Worm (Caenorhabditis elegans) whole organism, young adult: Measurements from ENCODE around the gene mccc-2.

Source experiments
- B0336.3 ChIP-seq: fragments of 200-800 bp; sonication (Bioruptor generic); IDR thresholded peaks from 2 replicates; pipeline ENCODE4 v1.3.6; 2022; ENCODE audit warnings: missing genetic modification characterization, missing compliant biosample characterization
- C17E4.6 ChIP-seq: fragments of 200-800 bp; sonication (Bioruptor generic); IDR thresholded peaks from 2 replicates; pipeline ENCODE4 v1.3.6; 2022; ENCODE audit warnings: missing genetic modification reagents, missing genetic modification characterization, missing compliant biosample characterization
- F33H1.4 ChIP-seq: fragments of 200-800 bp; sonication (Bioruptor generic); IDR thresholded peaks from 2 replicates; pipeline ENCODE4 v1.3.6; 2022; ENCODE audit warnings: missing genetic modification reagents, missing genetic modification characterization, missing compliant biosample characterization
- F39B2.1 ChIP-seq: fragments of 200-800 bp; sonication (Bioruptor generic); IDR thresholded peaks from 2 replicates; pipeline ENCODE4 v1.3.6; 2022; ENCODE audit warnings: missing genetic modification reagents, missing genetic modification characterization, missing compliant biosample characterization
- F49E8.2 ChIP-seq: sonication (generic microtip); optimal IDR thresholded peaks from 3 replicates; lab custom pipeline; 2017; ENCODE audit warnings: missing genetic modification characterization, mild to moderate bottlenecking, missing compliant biosample characterization, antibody characterized with exemption, moderate library complexity; ENCODE audit not compliant: insufficient read depth
- F52B5.7 ChIP-seq: sonication (generic microtip); optimal IDR thresholded peaks from 2 replicates; lab custom pipeline; 2016; ENCODE audit warnings: mild to moderate bottlenecking, missing genetic modification characterization, missing compliant biosample characterization
- F55B11.4 ChIP-seq: sonication (generic microtip); optimal IDR thresholded peaks from 2 replicates; lab custom pipeline; 2016; ENCODE audit warnings: missing compliant biosample characterization, missing genetic modification characterization, borderline replicate concordance; ENCODE audit not compliant: insufficient read depth
- F57A8.1 ChIP-seq: fragments of 200-800 bp; sonication (Bioruptor generic); optimal IDR thresholded peaks from 2 replicates; lab custom pipeline; 2018; ENCODE audit warnings: mild to moderate bottlenecking, missing genetic modification characterization, moderate library complexity, missing compliant biosample characterization
- K11D2.4 ChIP-seq: fragments of 200-800 bp; sonication (Bioruptor generic); IDR thresholded peaks from 2 replicates; pipeline ENCODE4 v1.3.6; 2022; ENCODE audit warnings: missing genetic modification reagents, missing genetic modification characterization, missing compliant biosample characterization
- K12H6.12 ChIP-seq: fragments of 200-800 bp; sonication (Bioruptor generic); optimal IDR thresholded peaks from 2 replicates; lab custom pipeline; 2018; ENCODE audit warnings: mild to moderate bottlenecking, missing genetic modification characterization, missing compliant biosample characterization
- T26A5.8 ChIP-seq: sonication (generic microtip); optimal IDR thresholded peaks from 2 replicates; lab custom pipeline; 2016; ENCODE audit warnings: missing genetic modification characterization, missing compliant biosample characterization
- Y53G8AR.9 ChIP-seq: fragments of 200-800 bp; sonication (Bioruptor generic); conservative IDR thresholded peaks from 2 replicates; pipeline ENCODE4 v1.3.6; 2022; ENCODE audit warnings: missing genetic modification reagents, missing genetic modification characterization, missing compliant biosample characterization
- Y56A3A.18 ChIP-seq: fragments of 200-800 bp; sonication (Bioruptor generic); IDR thresholded peaks from 2 replicates; pipeline ENCODE4 v1.3.6; 2022; ENCODE audit warnings: missing genetic modification reagents, missing genetic modification characterization, missing compliant biosample characterization
- aptf-2 ChIP-seq: fragments of 200-800 bp; sonication (Bioruptor generic); conservative IDR thresholded peaks from 2 replicates; pipeline ENCODE4 v1.3.6; 2022; ENCODE audit warnings: missing genetic modification reagents, missing genetic modification characterization, missing compliant biosample characterization
- aptf-3 ChIP-seq: fragments of 200-800 bp; sonication (Bioruptor generic); IDR thresholded peaks from 2 replicates; pipeline ENCODE4 v1.3.6; 2022; ENCODE audit warnings: missing genetic modification characterization, missing compliant biosample characterization
- atf-7 ChIP-seq: sonication (generic microtip); optimal IDR thresholded peaks from 2 replicates; lab custom pipeline; 2017; ENCODE audit warnings: mild to moderate bottlenecking, missing genetic modification characterization, missing compliant biosample characterization
- attf-6 ChIP-seq: fragments of 200-800 bp; sonication (Bioruptor generic); IDR thresholded peaks from 2 replicates; pipeline ENCODE4 v1.3.6; 2022; ENCODE audit warnings: missing genetic modification reagents, missing genetic modification characterization, missing compliant biosample characterization
- ccch-3 ChIP-seq: fragments of 200-800 bp; sonication (Bioruptor generic); optimal IDR thresholded peaks from 2 replicates; lab custom pipeline; 2018; ENCODE audit warnings: mild to moderate bottlenecking, missing genetic modification characterization, missing compliant biosample characterization
- cebp-2 ChIP-seq: fragments of 200-800 bp; sonication (Bioruptor generic); IDR thresholded peaks from 2 replicates; pipeline ENCODE4 v1.3.6; 2022; ENCODE audit warnings: missing genetic modification characterization, missing compliant biosample characterization
- ceh-79 ChIP-seq: sonication (generic microtip); optimal IDR thresholded peaks from 2 replicates; lab custom pipeline; 2017; ENCODE audit warnings: mild to moderate bottlenecking, missing genetic modification characterization, missing compliant biosample characterization
- egl-18 ChIP-seq: fragments of 200-800 bp; sonication (Bioruptor generic); IDR thresholded peaks from 2 replicates; pipeline ENCODE4 v1.3.6; 2022; ENCODE audit warnings: missing genetic modification reagents, missing genetic modification characterization, missing compliant biosample characterization
- ekl-4 ChIP-seq: fragments of 200-800 bp; sonication (Bioruptor generic); IDR thresholded peaks from 2 replicates; pipeline ENCODE4 v1.3.6; 2022; ENCODE audit warnings: missing genetic modification reagents, missing genetic modification characterization, missing compliant biosample characterization
- gei-17 ChIP-seq: fragments of 200-800 bp; sonication (Bioruptor generic); optimal IDR thresholded peaks from 2 replicates; lab custom pipeline; 2018; ENCODE audit warnings: mild to moderate bottlenecking, missing genetic modification characterization, missing compliant biosample characterization
- hmg-1.2 ChIP-seq: fragments of 200-800 bp; sonication (Bioruptor generic); IDR thresholded peaks from 2 replicates; pipeline ENCODE4 v1.3.6; 2022; ENCODE audit warnings: missing genetic modification reagents, missing genetic modification characterization, missing compliant biosample characterization
- hmg-20 ChIP-seq: fragments of 200-800 bp; sonication (Bioruptor generic); IDR thresholded peaks from 2 replicates; pipeline ENCODE4 v1.3.6; 2022; ENCODE audit warnings: missing genetic modification reagents, missing genetic modification characterization, missing compliant biosample characterization
- lag-1 ChIP-seq: fragments of 200-800 bp; sonication (Bioruptor generic); IDR thresholded peaks from 2 replicates; pipeline ENCODE4 v1.3.6; 2022; ENCODE audit warnings: missing genetic modification reagents, missing genetic modification characterization, missing compliant biosample characterization
- lin-26 ChIP-seq: fragments of 200-800 bp; sonication (Bioruptor generic); IDR thresholded peaks from 2 replicates; pipeline ENCODE4 v1.3.6; 2022; ENCODE audit warnings: missing genetic modification reagents, missing genetic modification characterization, missing compliant biosample characterization
- lin-54 ChIP-seq: fragments of 200-800 bp; sonication (Bioruptor generic); optimal IDR thresholded peaks from 2 replicates; lab custom pipeline; 2018; ENCODE audit warnings: mild to moderate bottlenecking, missing genetic modification characterization, missing compliant biosample characterization
- lir-1 ChIP-seq: fragments of 200-800 bp; sonication (Bioruptor generic); conservative IDR thresholded peaks from 2 replicates; pipeline ENCODE4 v1.3.6; 2022; ENCODE audit warnings: missing genetic modification reagents, missing genetic modification characterization, missing compliant biosample characterization
- lsy-27 ChIP-seq: sonication (generic microtip); optimal IDR thresholded peaks from 2 replicates; lab custom pipeline; 2017; ENCODE audit warnings: missing genetic modification characterization, mild to moderate bottlenecking, missing compliant biosample characterization, antibody characterized with exemption, missing genotype, borderline replicate concordance; ENCODE audit not compliant: insufficient read depth
- madf-6 ChIP-seq: fragments of 200-800 bp; sonication (Bioruptor generic); IDR thresholded peaks from 2 replicates; pipeline ENCODE4 v1.3.6; 2022; ENCODE audit warnings: missing genetic modification reagents, missing genetic modification characterization, missing compliant biosample characterization
- mel-28 ChIP-seq: sonication (generic microtip); optimal IDR thresholded peaks from 2 replicates; lab custom pipeline; 2016; ENCODE audit warnings: borderline replicate concordance, mild to moderate bottlenecking, missing genetic modification characterization, missing compliant biosample characterization
- mes-4 ChIP-seq: sonication (generic microtip); optimal IDR thresholded peaks from 2 replicates; lab custom pipeline; 2016; ENCODE audit warnings: missing genotype, missing genetic modification characterization, missing compliant biosample characterization
- nfyb-1 ChIP-seq: fragments of 200-800 bp; sonication (Bioruptor generic); IDR thresholded peaks from 2 replicates; pipeline ENCODE4 v1.3.6; 2022; ENCODE audit warnings: missing genetic modification reagents, missing genetic modification characterization, missing compliant biosample characterization
- rcor-1 ChIP-seq: fragments of 200-800 bp; sonication (Bioruptor generic); IDR thresholded peaks from 2 replicates; pipeline ENCODE4 v1.3.6; 2022; ENCODE audit warnings: missing genetic modification reagents, missing genetic modification characterization, missing compliant biosample characterization
- rec-8 ChIP-seq, 2 experiments: sonication (generic microtip); optimal IDR thresholded peaks; 2 replicates each; lab custom pipeline; 2016; ENCODE audit warnings: mild to moderate bottlenecking in 2 of 2, missing genetic modification characterization in 2 of 2, missing genetic modification reagents in 2 of 2, missing genotype in 2 of 2, missing biosample characterization in 1 of 2, missing compliant biosample characterization in 1 of 2, moderate library complexity in 1 of 2
- sdz-38 ChIP-seq: sonication (generic microtip); optimal IDR thresholded peaks from 2 replicates; lab custom pipeline; 2016; ENCODE audit warnings: missing genotype, missing genetic modification characterization, missing compliant biosample characterization
- snpc-3.4 ChIP-seq: sonication (generic microtip); optimal IDR thresholded peaks from 2 replicates; lab custom pipeline; 2017; ENCODE audit warnings: missing genetic modification characterization, mild to moderate bottlenecking, missing compliant biosample characterization, antibody characterized with exemption, moderate library complexity, missing genotype, missing genetic modification reagents
- somi-1 ChIP-seq: fragments of 200-800 bp; sonication (Bioruptor generic); optimal IDR thresholded peaks from 2 replicates; lab custom pipeline; 2018; ENCODE audit warnings: mild to moderate bottlenecking, missing genetic modification characterization, missing compliant biosample characterization
- unc-130 ChIP-seq: sonication (generic microtip); optimal IDR thresholded peaks from 2 replicates; lab custom pipeline; 2016; ENCODE audit warnings: missing genetic modification reagents, missing genetic modification characterization, missing compliant biosample characterization
- ztf-22 ChIP-seq: fragments of 200-800 bp; sonication (Bioruptor generic); optimal IDR thresholded peaks from 2 replicates; lab custom pipeline; 2018; ENCODE audit warnings: mild to moderate bottlenecking, missing genetic modification characterization, moderate library complexity, missing compliant biosample characterization
- ztf-26 ChIP-seq: sonication (generic microtip); optimal IDR thresholded peaks from 2 replicates; lab custom pipeline; 2017; ENCODE audit warnings: missing genetic modification characterization, missing compliant biosample characterization
- ztf-3 ChIP-seq: fragments of 200-800 bp; sonication (Bioruptor generic); optimal IDR thresholded peaks from 2 replicates; lab custom pipeline; 2018; ENCODE audit warnings: mild to moderate bottlenecking, missing genetic modification characterization, missing compliant biosample characterization

The mccc-2 gene

ce11 chrIII:9103643-9104042 lies 14.5 kb upstream of the mccc-2 start, which contains the start of gene dos-1:
Gene dos-1, plus strand, starts transcription at chrIII:9103943.
- TF ChIP-seq rcor-1 (GFP tag; lab: Robert Waterston, UW) (no peak), aptf-3 (GFP tag; lab: Robert Waterston, UW) (no peak)

DNA sequence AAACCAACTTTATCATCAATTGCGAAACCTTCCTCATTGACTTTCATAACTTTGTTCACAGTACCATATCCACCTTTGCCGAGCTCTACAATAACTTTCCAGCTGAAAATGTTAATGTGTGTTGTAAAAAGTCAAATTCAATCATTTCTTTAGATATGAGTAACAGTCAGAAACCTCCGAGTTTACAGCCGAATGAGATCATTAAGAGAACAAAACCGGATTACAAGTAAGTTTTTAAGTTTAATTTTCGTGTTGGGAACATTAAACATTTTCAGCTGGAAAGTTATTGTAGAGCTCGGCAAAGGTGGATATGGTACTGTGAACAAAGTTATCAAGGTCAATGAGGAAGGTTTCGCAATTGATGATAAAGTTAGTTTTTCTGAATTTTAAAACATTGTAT lies 12.0 kb upstream of the mccc-2 start, which contains the start of gene ZK507.1:
TSS of gene ZK507.1 (minus strand) at position 101 of the 400 bp plus-strand sequence.
- TF ChIP-seq K11D2.4 (GFP tag; lab: Robert Waterston, UW) (no peak), hmg-20 (GFP tag; lab: Robert Waterston, UW) (no peak), ztf-3 (GFP tag; lab: Kevin White, UChicago) (no peak), mel-28 (tag; lab: Kevin White, UChicago) (no peak), ceh-79 (no peak), F49E8.2 (tag; lab: Kevin White, UChicago) (no peak)

ce11 chrIII:9091392-9092291 lies 2.5 kb upstream of the mccc-2 start, which contains the start of gene glp-1:
Gene glp-1, plus strand, starts transcription at chrIII:9092241.
- no peak for TF ChIP-seq rec-8 (tag; optimal IDR thresholded peaks at IDR 0.05; lab: Kevin White, UChicago)
- TF ChIP-seq sdz-38 (tag; lab: Kevin White, UChicago): no peak
- TF ChIP-seq hmg-1.2 (GFP tag; lab: Robert Waterston, UW): peak; percentile 5; the same call in 1 of the 2 replicates
- TF ChIP-seq F57A8.1 (GFP tag; lab: Kevin White, UChicago): no peak
- no peak for TF ChIP-seq somi-1 (GFP tag; lab: Kevin White, UChicago)
- no peak for TF ChIP-seq ekl-4 (GFP tag; lab: Robert Waterston, UW)
- TF ChIP-seq C17E4.6 (GFP tag; lab: Robert Waterston, UW): no peak
- TF ChIP-seq atf-7 (tag; lab: Kevin White, UChicago): no peak
- TF ChIP-seq Y53G8AR.9 (GFP tag; lab: Robert Waterston, UW): no peak
- no peak for TF ChIP-seq attf-6 (GFP tag; lab: Robert Waterston, UW)
- no peak for TF ChIP-seq T26A5.8 (tag; lab: Kevin White, UChicago)
- TF ChIP-seq F55B11.4 (tag; lab: Kevin White, UChicago): no peak
- no peak for TF ChIP-seq lsy-27 (tag; lab: Kevin White, UChicago)
- no peak for TF ChIP-seq F39B2.1 (GFP tag; lab: Robert Waterston, UW)
- no peak for TF ChIP-seq mes-4 (tag; lab: Kevin White, UChicago)
- TF ChIP-seq egl-18 (GFP tag; lab: Robert Waterston, UW): no peak
- TF ChIP-seq gei-17 (GFP tag; lab: Kevin White, UChicago): no peak
- TF ChIP-seq aptf-2: no peak
- peak; percentile 32 for TF ChIP-seq snpc-3.4 (tag; lab: Kevin White, UChicago)
- TF ChIP-seq lin-54 (GFP tag; lab: Kevin White, UChicago): peak; percentile 31
- TF ChIP-seq ztf-26 (tag; lab: Kevin White, UChicago): no peak
- TF ChIP-seq F49E8.2 (tag; lab: Kevin White, UChicago): no peak
- TF ChIP-seq F52B5.7 (tag; lab: Kevin White, UChicago): no peak
- no peak for TF ChIP-seq B0336.3 (GFP tag; lab: Robert Waterston, UW)
- no peak for TF ChIP-seq nfyb-1 (GFP tag; lab: Robert Waterston, UW)
- TF ChIP-seq ccch-3 (GFP tag; lab: Kevin White, UChicago): no peak
- TF ChIP-seq lag-1 (GFP tag; lab: Robert Waterston, UW): no peak
- no peak for TF ChIP-seq lin-26
- TF ChIP-seq cebp-2: no peak
- no peak for TF ChIP-seq K12H6.12
- TF ChIP-seq rcor-1 (GFP tag; lab: Robert Waterston, UW): no peak
- 0 out of 2 replicates have a peak, but pooled peaks have one; percentile 42 for TF ChIP-seq F33H1.4 (GFP tag; lab: Robert Waterston, UW)
- TF ChIP-seq Y56A3A.18 (GFP tag; lab: Robert Waterston, UW): no peak
- no peak for TF ChIP-seq unc-130 (GFP tag; lab: Kevin White, UChicago)
- peak; percentile 80; the same call in 1 of the 2 replicates for TF ChIP-seq madf-6 (GFP tag; lab: Robert Waterston, UW)
- no peak for TF ChIP-seq ztf-22
- TF ChIP-seq lir-1 (GFP tag; lab: Robert Waterston, UW): no peak
